Worm (Caenorhabditis elegans): ENCODE measurements around the gene F56D6.23.

DNA sequence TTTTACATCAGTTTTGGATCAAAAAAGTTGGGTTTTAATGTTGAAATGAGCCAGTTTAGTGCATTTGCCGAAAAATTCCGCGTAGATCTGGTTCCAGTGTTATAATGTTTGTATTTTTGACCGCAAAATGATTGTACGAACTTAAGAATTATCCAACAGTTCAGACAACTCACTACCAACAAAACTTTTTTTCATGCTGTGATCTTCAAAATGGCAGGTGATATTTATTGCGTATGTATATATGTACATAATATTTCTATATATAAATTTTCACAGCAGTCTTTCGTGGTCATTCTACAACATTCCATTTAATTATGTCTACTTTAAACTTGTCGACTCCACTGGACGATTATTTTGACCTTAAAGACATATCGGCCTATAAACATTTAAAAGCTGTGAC is 3.0 kb upstream of the F56D6.23 start, which contains the start of gene srz-20:
- TF ChIP-seq tra-4 (tag; optimal IDR thresholded peaks at IDR 0.05) (no peak), hmbx-1 (tag; optimal IDR thresholded peaks at IDR 0.05) (no peak), B0310.2 (tag; optimal IDR thresholded peaks at IDR 0.05) (no peak), ama-1 (optimal IDR thresholded peaks at IDR 0.05) (no peak), flt-1 (GFP tag; IDR thresholded peaks at IDR 0.05) (no peak), ets-7 (tag; optimal IDR thresholded peaks at IDR 0.05) (no peak), F13C5.2 (tag; optimal IDR thresholded peaks at IDR 0.05) (no peak), sea-1 (GFP tag; conservative IDR thresholded peaks at IDR 0.05) (no peak), ceh-13 (GFP tag; optimal IDR thresholded peaks at IDR 0.05) (no peak), tbx-37 (GFP tag; conservative IDR thresholded peaks at IDR 0.05) (no peak), ceh-36 (tag; optimal IDR thresholded peaks at IDR 0.05) (no peak), pes-1 (GFP tag; IDR thresholded peaks at IDR 0.05) (no peak)
